Worm (Caenorhabditis elegans) whole organism, L1 larva: Measurements from ENCODE around the gene ugt-66.
A peak's percentile ranks its signal among the peaks of the same experiment; 100 is the strongest.

Source experiments
- C16A3.4 ChIP-seq: fragments of 150-350 bp; optimal IDR thresholded peaks from 2 replicates; lab custom pipeline; 2014; ENCODE audit warnings: missing biosample characterization, missing genetic modification characterization
- C34B4.2 ChIP-seq: sonication (generic microtip); optimal IDR thresholded peaks from 2 replicates; lab custom pipeline; 2017; ENCODE audit warnings: mild to moderate bottlenecking, missing genetic modification characterization, missing compliant biosample characterization
- Y116A8C.19 ChIP-seq: sonication (generic microtip); optimal IDR thresholded peaks from 2 replicates; lab custom pipeline; 2016; ENCODE audit warnings: missing compliant biosample characterization, missing genetic modification characterization, borderline replicate concordance
- aha-1 ChIP-seq: fragments of 150-350 bp; optimal IDR thresholded peaks from 2 replicates; lab custom pipeline; 2014; ENCODE audit warnings: missing biosample characterization, missing genetic modification characterization
- aly-2 ChIP-seq: fragments of 150-350 bp; optimal IDR thresholded peaks from 2 replicates; lab custom pipeline; 2014; ENCODE audit warnings: missing biosample characterization, missing genetic modification characterization
- ama-1 ChIP-seq: fragments of 150-350 bp; optimal IDR thresholded peaks from 2 replicates; lab custom pipeline; 2014
- blmp-1 ChIP-seq: fragments of 150-350 bp; optimal IDR thresholded peaks from 2 replicates; lab custom pipeline; 2014; ENCODE audit warnings: missing biosample characterization, missing genetic modification characterization
- ceh-63 ChIP-seq: fragments of 200-800 bp; sonication (Bioruptor generic); optimal IDR thresholded peaks from 2 replicates; lab custom pipeline; 2018; ENCODE audit warnings: mild to moderate bottlenecking, missing genetic modification characterization, missing compliant biosample characterization
- ceh-8 ChIP-seq: fragments of 200-800 bp; sonication (Bioruptor generic); optimal IDR thresholded peaks from 2 replicates; lab custom pipeline; 2018; ENCODE audit warnings: mild to moderate bottlenecking, missing genetic modification characterization, moderate library complexity, missing compliant biosample characterization
- ceh-82 ChIP-seq, 3 experiments: fragments of 150-350 bp in 1 of 3; sonication (generic microtip) in 2 of 3; optimal IDR thresholded peaks; 2 replicates each; lab custom pipeline; 2014 to 2017; ENCODE audit warnings: missing biosample characterization in 3 of 3, missing genetic modification characterization in 3 of 3
- ceh-88 ChIP-seq: fragments of 200-800 bp; sonication (Bioruptor generic); IDR thresholded peaks from 2 replicates; pipeline ENCODE4 v1.3.6; 2022; ENCODE audit warnings: missing genetic modification characterization, missing compliant biosample characterization
- ceh-90 ChIP-seq: sonication (generic microtip); optimal IDR thresholded peaks from 2 replicates; lab custom pipeline; 2016; ENCODE audit warnings: missing genetic modification characterization, missing compliant biosample characterization
- ces-1 ChIP-seq: fragments of 150-350 bp; optimal IDR thresholded peaks from 2 replicates; lab custom pipeline; 2014; ENCODE audit warnings: missing biosample characterization, missing genetic modification reagents, missing genetic modification characterization
- dpl-1 ChIP-seq, 3 experiments: fragments of 150-350 bp in 2 of 3; sonication (generic microtip) in 1 of 3; optimal IDR thresholded peaks; 2 replicates each; lab custom pipeline; 2014 to 2017; ENCODE audit warnings: missing biosample characterization in 3 of 3, missing genetic modification characterization in 3 of 3, missing genetic modification reagents in 3 of 3
- dsc-1 ChIP-seq: sonication (generic microtip); optimal IDR thresholded peaks from 2 replicates; lab custom pipeline; 2016; ENCODE audit warnings: mild to moderate bottlenecking, missing genetic modification characterization, missing compliant biosample characterization
- efl-1 ChIP-seq, 4 experiments: fragments of 150-350 bp; optimal IDR thresholded peaks in 3 of 4; peaks in 1 of 4; 1 replicate in 1 of 4; 2 replicates in 3 of 4; lab custom pipeline; 2014; ENCODE audit warnings: missing biosample characterization in 2 of 4, missing genetic modification characterization in 2 of 4, missing genetic modification reagents in 2 of 4
- efl-3 ChIP-seq: fragments of 200-800 bp; sonication (Bioruptor generic); optimal IDR thresholded peaks from 2 replicates; lab custom pipeline; 2018; ENCODE audit warnings: mild to moderate bottlenecking, missing genetic modification characterization, missing compliant biosample characterization
- elt-2 ChIP-seq: sonication (generic microtip); optimal IDR thresholded peaks from 2 replicates; lab custom pipeline; 2016; ENCODE audit warnings: missing genetic modification characterization, mild to moderate bottlenecking, inconsistent platforms, missing compliant biosample characterization, missing genetic modification reagents
- elt-3 ChIP-seq, 6 experiments: fragments of 150-350 bp in 1 of 6; sonication (generic microtip); optimal IDR thresholded peaks; 2 replicates each; lab custom pipeline; 2017 to 2018; ENCODE audit warnings: missing biosample characterization in 6 of 6, missing genetic modification characterization in 6 of 6, inconsistent platforms in 1 of 6
- ets-5 ChIP-seq: fragments of 200-800 bp; sonication (Bioruptor generic); IDR thresholded peaks from 2 replicates; pipeline ENCODE4 v1.3.6; 2022; ENCODE audit warnings: missing genetic modification characterization, missing compliant biosample characterization
- fkh-10 ChIP-seq: sonication (generic microtip); optimal IDR thresholded peaks from 2 replicates; lab custom pipeline; 2017; ENCODE audit warnings: missing biosample characterization, missing genetic modification reagents, missing genetic modification characterization
- fkh-4 ChIP-seq: sonication (generic microtip); optimal IDR thresholded peaks from 2 replicates; lab custom pipeline; 2016; ENCODE audit warnings: missing compliant biosample characterization, missing genetic modification characterization, borderline replicate concordance
- fkh-8 ChIP-seq: sonication (generic microtip); optimal IDR thresholded peaks from 2 replicates; lab custom pipeline; 2016; ENCODE audit warnings: mild to moderate bottlenecking, missing genetic modification characterization, missing compliant biosample characterization
- fos-1 ChIP-seq: fragments of 150-350 bp; optimal IDR thresholded peaks from 2 replicates; lab custom pipeline; 2014; ENCODE audit warnings: missing biosample characterization, missing genetic modification characterization
- grh-1 ChIP-seq: fragments of 200-800 bp; sonication (Bioruptor generic); IDR thresholded peaks from 2 replicates; pipeline ENCODE4 v1.3.6; 2022; ENCODE audit warnings: missing genetic modification reagents, missing genetic modification characterization, missing compliant biosample characterization
- irx-1 ChIP-seq: sonication (generic microtip); optimal IDR thresholded peaks from 2 replicates; lab custom pipeline; 2016; ENCODE audit warnings: missing genetic modification characterization, missing compliant biosample characterization
- isw-1 ChIP-seq: fragments of 200-800 bp; sonication (Bioruptor generic); IDR thresholded peaks from 2 replicates; pipeline ENCODE4 v1.3.6; 2022; ENCODE audit warnings: missing genetic modification characterization, missing compliant biosample characterization
- jun-1 ChIP-seq: fragments of 150-350 bp; optimal IDR thresholded peaks from 2 replicates; lab custom pipeline; 2014; ENCODE audit warnings: missing biosample characterization, missing genetic modification reagents, missing genetic modification characterization
- lin-13 ChIP-seq: fragments of 150-350 bp; optimal IDR thresholded peaks from 2 replicates; lab custom pipeline; 2014; ENCODE audit warnings: missing biosample characterization, missing genetic modification reagents, missing genetic modification characterization
- lsy-2 ChIP-seq, 2 experiments: fragments of 150-350 bp; optimal IDR thresholded peaks; 2 replicates each; lab custom pipeline; 2014; ENCODE audit warnings: missing biosample characterization in 2 of 2, missing genetic modification characterization in 2 of 2
- mab-9 ChIP-seq: fragments of 200-800 bp; sonication (Bioruptor generic); IDR thresholded peaks from 2 replicates; pipeline ENCODE4 v1.3.6; 2022; ENCODE audit warnings: missing genetic modification reagents, missing genetic modification characterization, missing compliant biosample characterization
- nhr-19 ChIP-seq: fragments of 200-800 bp; sonication (Bioruptor generic); conservative IDR thresholded peaks from 2 replicates; pipeline ENCODE4 v1.3.6; 2022; ENCODE audit warnings: missing genetic modification characterization, missing compliant biosample characterization
- nhr-20 ChIP-seq: sonication (generic microtip); optimal IDR thresholded peaks from 2 replicates; lab custom pipeline; 2016; ENCODE audit warnings: mild to moderate bottlenecking, missing genetic modification characterization, missing compliant biosample characterization
- nhr-237 ChIP-seq: fragments of 150-350 bp; optimal IDR thresholded peaks from 2 replicates; lab custom pipeline; 2014; ENCODE audit warnings: missing biosample characterization, missing genetic modification characterization
- nhr-28 ChIP-seq: fragments of 150-350 bp; optimal IDR thresholded peaks from 2 replicates; lab custom pipeline; 2014; ENCODE audit warnings: missing biosample characterization, missing genetic modification characterization
- nhr-47 ChIP-seq: sonication (generic microtip); optimal IDR thresholded peaks from 2 replicates; lab custom pipeline; 2016; ENCODE audit warnings: mild to moderate bottlenecking, missing genetic modification characterization, moderate library complexity, missing compliant biosample characterization
- nhr-71 ChIP-seq: sonication (generic microtip); optimal IDR thresholded peaks from 2 replicates; lab custom pipeline; 2016; ENCODE audit warnings: mild to moderate bottlenecking, missing genetic modification characterization, moderate library complexity, missing compliant biosample characterization
- nhr-77 ChIP-seq: fragments of 150-350 bp; optimal IDR thresholded peaks from 2 replicates; lab custom pipeline; 2014; ENCODE audit warnings: missing biosample characterization, missing genetic modification characterization
- pag-3 ChIP-seq: sonication (generic microtip); optimal IDR thresholded peaks from 2 replicates; lab custom pipeline; 2017; ENCODE audit warnings: missing genetic modification characterization, mild to moderate bottlenecking, missing compliant biosample characterization, antibody characterized with exemption, borderline replicate concordance; ENCODE audit not compliant: insufficient read depth
- pax-3 ChIP-seq: fragments of 200-800 bp; sonication (Bioruptor generic); optimal IDR thresholded peaks from 2 replicates; lab custom pipeline; 2018; ENCODE audit warnings: mild to moderate bottlenecking, missing genetic modification characterization, moderate library complexity, missing compliant biosample characterization
- pqm-1 ChIP-seq: sonication (generic microtip); optimal IDR thresholded peaks from 3 replicates; lab custom pipeline; 2017; ENCODE audit warnings: missing biosample characterization, missing genetic modification characterization
- rnt-1 ChIP-seq: sonication (generic microtip); optimal IDR thresholded peaks from 2 replicates; lab custom pipeline; 2016; ENCODE audit warnings: mild to moderate bottlenecking, missing genetic modification characterization, moderate library complexity, missing compliant biosample characterization
- skn-1 ChIP-seq: fragments of 150-350 bp; optimal IDR thresholded peaks from 2 replicates; lab custom pipeline; 2014; ENCODE audit warnings: missing biosample characterization, missing genetic modification characterization
- snu-23 ChIP-seq: sonication (generic microtip); optimal IDR thresholded peaks from 2 replicates; lab custom pipeline; 2016; ENCODE audit warnings: missing genetic modification characterization, missing compliant biosample characterization
- tbx-2 ChIP-seq: sonication (generic microtip); optimal IDR thresholded peaks from 2 replicates; lab custom pipeline; 2016; ENCODE audit warnings: missing genetic modification characterization, missing compliant biosample characterization
- tlp-1 ChIP-seq: fragments of 150-350 bp; optimal IDR thresholded peaks from 2 replicates; lab custom pipeline; 2014; ENCODE audit warnings: missing biosample characterization, missing genetic modification characterization
- unc-130 ChIP-seq: fragments of 150-350 bp; optimal IDR thresholded peaks from 2 replicates; lab custom pipeline; 2017; ENCODE audit warnings: missing biosample characterization, missing genetic modification characterization, inconsistent platforms
- unc-62 ChIP-seq: fragments of 150-350 bp; optimal IDR thresholded peaks from 2 replicates; lab custom pipeline; 2014; ENCODE audit warnings: missing biosample characterization, missing genetic modification reagents, missing genetic modification characterization
- unc-86 ChIP-seq: sonication (generic microtip); optimal IDR thresholded peaks from 2 replicates; lab custom pipeline; 2016; ENCODE audit warnings: missing genetic modification characterization, missing compliant biosample characterization
- vab-15 ChIP-seq: sonication (generic microtip); optimal IDR thresholded peaks from 2 replicates; lab custom pipeline; 2017; ENCODE audit warnings: missing genotype, mild to moderate bottlenecking, missing genetic modification characterization, missing compliant biosample characterization
- xbp-1 ChIP-seq: sonication (generic microtip); optimal IDR thresholded peaks from 2 replicates; lab custom pipeline; 2016; ENCODE audit warnings: missing genetic modification characterization, missing compliant biosample characterization
- zag-1 ChIP-seq: fragments of 150-350 bp; optimal IDR thresholded peaks from 2 replicates; lab custom pipeline; 2014; ENCODE audit warnings: missing biosample characterization, missing genetic modification characterization
- ztf-11 ChIP-seq, 2 experiments: sonication (generic microtip); optimal IDR thresholded peaks; 2 replicates each; lab custom pipeline; 2016 to 2017; ENCODE audit warnings: missing genetic modification characterization in 2 of 2, missing biosample characterization in 1 of 2, missing compliant biosample characterization in 1 of 2
- ztf-4 ChIP-seq: fragments of 150-350 bp; optimal IDR thresholded peaks from 2 replicates; lab custom pipeline; 2014; ENCODE audit warnings: missing biosample characterization, missing genetic modification characterization

Gene ugt-66

DNA sequence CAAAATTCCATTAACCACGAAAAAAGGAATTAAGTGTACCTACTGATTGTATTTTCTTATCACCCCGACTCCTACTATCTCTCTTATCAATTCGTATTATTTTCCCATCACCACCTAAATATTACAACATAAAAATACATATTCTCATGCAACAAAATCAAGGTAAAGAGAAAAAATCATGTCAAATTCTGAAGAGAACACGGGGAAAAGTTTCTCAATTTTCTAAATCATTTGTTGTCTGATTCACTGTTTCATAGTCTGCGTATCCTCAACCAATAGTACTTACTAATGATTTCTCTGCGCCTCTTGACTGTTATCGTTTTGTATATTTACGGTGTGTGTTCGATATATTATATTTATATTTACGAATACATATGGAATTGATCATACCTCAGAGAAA is 37.5 kb upstream of the ugt-66 start (continued):
- TF ChIP-seq efl-1 (optimal IDR thresholded peaks at IDR 0.05; lab: Kevin White, UChicago) (peak in 1 of 2 experiments; percentile 4), efl-1 (GFP tag; optimal IDR thresholded peaks at IDR 0.05 in 1 of 2; lab: Kevin White, UChicago) (peak in 1 of 2 experiments; percentile 83), ama-1 (lab: Kevin White, UChicago) (no peak), nhr-28 (tag; lab: Kevin White, UChicago) (no peak), xbp-1 (tag; lab: Kevin White, UChicago) (no peak), fkh-10 (GFP tag; lab: Kevin White, UChicago) (no peak), isw-1 (GFP tag; lab: Robert Waterston, UW) (no peak), dsc-1 (tag; lab: Kevin White, UChicago) (no peak), unc-130 (tag; lab: Kevin White, UChicago) (no peak), fkh-8 (tag; lab: Kevin White, UChicago) (no peak), mab-9 (no peak), efl-3 (GFP tag; lab: Kevin White, UChicago) (no peak), pax-3 (tag; lab: Kevin White, UChicago) (no peak), snu-23 (GFP tag; lab: Kevin White, UChicago) (no peak), elt-2 (tag; lab: Kevin White, UChicago) (peak; percentile 69), jun-1 (tag; lab: Kevin White, UChicago) (peak; percentile 1), aha-1 (tag; lab: Kevin White, UChicago) (no peak), nhr-77 (tag; lab: Kevin White, UChicago) (no peak), lsy-2 (tag; optimal IDR thresholded peaks at IDR 0.05; lab: Kevin White, UChicago) (no peak), pqm-1 (tag; lab: Kevin White, UChicago) (no peak), ceh-8 (GFP tag; lab: Kevin White, UChicago) (no peak), fos-1 (tag; lab: Kevin White, UChicago) (no peak), dpl-1 (GFP tag; optimal IDR thresholded peaks at IDR 0.05; lab: Kevin White, UChicago) (no peak), ceh-88 (GFP tag; lab: Robert Waterston, UW) (no peak), nhr-19 (no peak), blmp-1 (tag; lab: Kevin White, UChicago) (peak; percentile 39), rnt-1 (tag; lab: Kevin White, UChicago) (no peak), unc-62 (GFP tag; lab: Kevin White, UChicago) (no peak), C34B4.2 (tag; lab: Kevin White, UChicago) (no peak), pag-3 (tag; lab: Kevin White, UChicago) (no peak), irx-1 (tag; lab: Kevin White, UChicago) (no peak), grh-1 (no peak), ceh-90 (no peak), ets-5 (GFP tag; lab: Robert Waterston, UW) (no peak), lin-13 (no peak), ceh-82 (tag; optimal IDR thresholded peaks at IDR 0.05; lab: Kevin White, UChicago) (no peak), nhr-237 (tag; lab: Kevin White, UChicago) (no peak), unc-86 (tag; lab: Kevin White, UChicago) (no peak), elt-3 (tag; optimal IDR thresholded peaks at IDR 0.05; lab: Kevin White, UChicago) (peak in 2 of 6 experiments; percentile 58 to 76), zag-1 (tag; lab: Kevin White, UChicago) (no peak), ztf-4 (tag; lab: Kevin White, UChicago) (no peak), ceh-63 (no peak), nhr-47 (tag; lab: Kevin White, UChicago) (no peak), vab-15 (tag; lab: Kevin White, UChicago) (no peak), ztf-11 (tag; optimal IDR thresholded peaks at IDR 0.05; lab: Kevin White, UChicago) (no peak), aly-2 (tag; lab: Kevin White, UChicago) (no peak), nhr-20 (tag; lab: Kevin White, UChicago) (peak; percentile 20), tbx-2 (tag; lab: Kevin White, UChicago) (no peak), fkh-4 (tag; lab: Kevin White, UChicago) (no peak), skn-1 (tag; lab: Kevin White, UChicago) (no peak), nhr-71 (tag; lab: Kevin White, UChicago) (no peak), C16A3.4 (tag; lab: Kevin White, UChicago) (peak; percentile 1), tlp-1 (tag; lab: Kevin White, UChicago) (peak; percentile 5), Y116A8C.19 (tag; lab: Kevin White, UChicago) (no peak), ces-1 (GFP tag; lab: Kevin White, UChicago) (no peak)
